Worm (Caenorhabditis elegans) whole organism, late embryonic: ENCODE results near the gene F55G11.4.

ENCODE experiments used
- C08G9.2 ChIP-seq: sonication (generic microtip); optimal IDR thresholded peaks from 2 replicates; lab custom pipeline; 2016; ENCODE audit warnings: mild to moderate bottlenecking, missing genetic modification characterization, moderate library complexity, missing compliant biosample characterization
- C38D4.7 ChIP-seq: fragments of 200-800 bp; sonication (Bioruptor generic); optimal IDR thresholded peaks from 2 replicates; lab custom pipeline; 2018; ENCODE audit warnings: mild to moderate bottlenecking, missing genetic modification characterization, moderate library complexity, missing compliant biosample characterization
- K09A11.1 ChIP-seq: sonication (generic microtip); optimal IDR thresholded peaks from 2 replicates; lab custom pipeline; 2017; ENCODE audit warnings: antibody characterized with exemption, mild to moderate bottlenecking, missing genetic modification characterization, missing compliant biosample characterization; ENCODE audit not compliant: insufficient read depth
- Y22D7AL.16 ChIP-seq: sonication (generic microtip); optimal IDR thresholded peaks from 2 replicates; lab custom pipeline; 2016; ENCODE audit warnings: missing genetic modification characterization, missing compliant biosample characterization
- ahr-1 ChIP-seq: sonication (generic microtip); optimal IDR thresholded peaks from 2 replicates; lab custom pipeline; 2016; ENCODE audit warnings: missing genetic modification characterization, missing compliant biosample characterization
- ceh-18 ChIP-seq: sonication (generic microtip); optimal IDR thresholded peaks from 2 replicates; lab custom pipeline; 2016; ENCODE audit warnings: missing genetic modification characterization, missing compliant biosample characterization
- ceh-19 ChIP-seq: fragments of 200-800 bp; sonication (Bioruptor generic); optimal IDR thresholded peaks from 2 replicates; lab custom pipeline; 2018; ENCODE audit warnings: mild to moderate bottlenecking, missing genetic modification characterization, missing compliant biosample characterization
- ceh-22 ChIP-seq: sonication (generic microtip); optimal IDR thresholded peaks from 2 replicates; lab custom pipeline; 2017; ENCODE audit warnings: missing biosample characterization, missing genetic modification characterization
- ceh-30 ChIP-seq: fragments of 150-350 bp; optimal IDR thresholded peaks from 2 replicates; lab custom pipeline; 2014; ENCODE audit warnings: missing biosample characterization, missing genetic modification characterization
- ceh-45 ChIP-seq: fragments of 200-800 bp; sonication (Bioruptor generic); IDR thresholded peaks from 2 replicates; pipeline ENCODE4 v1.3.6; 2022; ENCODE audit warnings: missing genetic modification reagents, missing genetic modification characterization, missing compliant biosample characterization
- ceh-48 ChIP-seq: sonication (generic microtip); optimal IDR thresholded peaks from 2 replicates; lab custom pipeline; 2016; ENCODE audit warnings: missing genetic modification characterization, inconsistent platforms, missing compliant biosample characterization
- ceh-6 ChIP-seq: fragments of 200-800 bp; sonication (Bioruptor generic); optimal IDR thresholded peaks from 2 replicates; lab custom pipeline; 2018; ENCODE audit warnings: mild to moderate bottlenecking, missing genetic modification characterization, missing compliant biosample characterization
- dmd-4 ChIP-seq: sonication (generic microtip); optimal IDR thresholded peaks from 2 replicates; lab custom pipeline; 2016; ENCODE audit warnings: borderline replicate concordance, missing genetic modification characterization, missing compliant biosample characterization
- elt-2 ChIP-seq: sonication (generic microtip); optimal IDR thresholded peaks from 2 replicates; lab custom pipeline; 2016; ENCODE audit warnings: missing genetic modification reagents, missing genetic modification characterization, missing compliant biosample characterization
- eyg-1 ChIP-seq: sonication (generic microtip); optimal IDR thresholded peaks from 2 replicates; lab custom pipeline; 2016; ENCODE audit warnings: missing genotype, missing genetic modification characterization, missing compliant biosample characterization
- fkh-10 ChIP-seq: fragments of 150-350 bp; optimal IDR thresholded peaks from 2 replicates; lab custom pipeline; 2014; ENCODE audit warnings: missing biosample characterization, missing genetic modification reagents, missing genetic modification characterization
- hlh-30 ChIP-seq: sonication (generic microtip); optimal IDR thresholded peaks from 2 replicates; lab custom pipeline; 2017; ENCODE audit warnings: antibody characterized with exemption, missing genetic modification characterization, missing compliant biosample characterization; ENCODE audit not compliant: insufficient read depth
- lim-6 ChIP-seq: sonication (generic microtip); optimal IDR thresholded peaks from 2 replicates; lab custom pipeline; 2016; ENCODE audit warnings: missing genetic modification characterization, missing compliant biosample characterization
- nfya-1 ChIP-seq: sonication (generic microtip); optimal IDR thresholded peaks from 2 replicates; lab custom pipeline; 2017; ENCODE audit warnings: missing genetic modification characterization, mild to moderate bottlenecking, missing compliant biosample characterization, antibody characterized with exemption, moderate library complexity
- nhr-11 ChIP-seq: fragments of 150-350 bp; optimal IDR thresholded peaks from 2 replicates; lab custom pipeline; 2014; ENCODE audit warnings: missing biosample characterization, missing genetic modification characterization
- nhr-232 ChIP-seq: sonication (generic microtip); optimal IDR thresholded peaks from 2 replicates; lab custom pipeline; 2016; ENCODE audit warnings: missing genetic modification characterization, missing compliant biosample characterization
- npax-4 ChIP-seq: sonication (generic microtip); optimal IDR thresholded peaks from 2 replicates; lab custom pipeline; 2016; ENCODE audit warnings: missing genetic modification characterization, missing compliant biosample characterization
- ref-2 ChIP-seq: sonication (generic microtip); optimal IDR thresholded peaks from 2 replicates; lab custom pipeline; 2016; ENCODE audit warnings: missing genetic modification characterization, missing compliant biosample characterization
- rnt-1 ChIP-seq: sonication (generic microtip); optimal IDR thresholded peaks from 2 replicates; lab custom pipeline; 2016; ENCODE audit warnings: missing genetic modification characterization, missing compliant biosample characterization
- sdc-2 ChIP-seq: sonication (generic microtip); optimal IDR thresholded peaks from 2 replicates; lab custom pipeline; 2016; ENCODE audit warnings: missing genotype, missing genetic modification characterization, missing compliant biosample characterization
- syd-9 ChIP-seq: sonication (generic microtip); optimal IDR thresholded peaks from 2 replicates; lab custom pipeline; 2016; ENCODE audit warnings: mild to moderate bottlenecking, missing genetic modification characterization, moderate library complexity, missing compliant biosample characterization
- tbx-2 ChIP-seq: sonication (generic microtip); optimal IDR thresholded peaks from 2 replicates; lab custom pipeline; 2016; ENCODE audit warnings: missing genetic modification characterization, missing compliant biosample characterization
- tbx-7 ChIP-seq: sonication (generic microtip); optimal IDR thresholded peaks from 2 replicates; lab custom pipeline; 2016; ENCODE audit warnings: missing genotype, missing genetic modification characterization, missing compliant biosample characterization
- unc-3 ChIP-seq, 2 experiments: fragments of 200-800 bp in 1 of 2; sonication (Bioruptor generic) in 1 of 2; sonication (generic microtip) in 1 of 2; conservative IDR thresholded peaks in 1 of 2; optimal IDR thresholded peaks in 1 of 2; 2 replicates each; pipeline versions ENCODE4 v1.3.6 to Lab custom; 2016 to 2022; ENCODE audit warnings: missing compliant biosample characterization in 2 of 2, missing genetic modification characterization in 2 of 2, missing genetic modification reagents in 1 of 2
- unc-42 ChIP-seq: sonication (generic microtip); optimal IDR thresholded peaks from 2 replicates; lab custom pipeline; 2016; ENCODE audit warnings: missing genotype, missing genetic modification characterization, missing compliant biosample characterization
- unc-86 ChIP-seq: sonication (generic microtip); optimal IDR thresholded peaks from 2 replicates; lab custom pipeline; 2016; ENCODE audit warnings: missing genetic modification characterization, missing compliant biosample characterization

F55G11.4 gene

ce11 chrIV:12942633-12943032, 30.8 kb upstream of the F55G11.4 start, which contains the start of gene dct-19:
Gene dct-19 (plus strand): TSS chrIV:12942933.
- TF ChIP-seq tbx-7 (tag; lab: Kevin White, UChicago) (no peak), ceh-18 (tag; lab: Kevin White, UChicago) (no peak)

- TF ChIP-seq K09A11.1 (tag; lab: Kevin White, UChicago) = no peak
- TF ChIP-seq dmd-4 = no peak
- no peak for TF ChIP-seq unc-3 (GFP tag; conservative IDR thresholded peaks at IDR 0.05; lab: Robert Waterston, UW)
- TF ChIP-seq unc-3 (tag; optimal IDR thresholded peaks at IDR 0.05; lab: Kevin White, UChicago) = no peak
- no peak for TF ChIP-seq nfya-1
- TF ChIP-seq lim-6 (tag; lab: Kevin White, UChicago) = no peak
- TF ChIP-seq sdc-2 (tag; lab: Kevin White, UChicago) = no peak
- TF ChIP-seq unc-42 (tag; lab: Kevin White, UChicago) = no peak
- no peak for TF ChIP-seq ceh-48
- TF ChIP-seq syd-9 = no peak
- no peak for TF ChIP-seq eyg-1
- no peak for TF ChIP-seq hlh-30
- TF ChIP-seq tbx-2 (tag; lab: Kevin White, UChicago) = no peak
- TF ChIP-seq C38D4.7 (GFP tag; lab: Kevin White, UChicago) = no peak
- no peak for TF ChIP-seq npax-4
- TF ChIP-seq nhr-11 (tag; lab: Kevin White, UChicago) = no peak
- TF ChIP-seq, all 69 proteins: peak for 0
These were observed 26.9 kb upstream of the F55G11.4 start, which contains the start of gene F55G11.1 for ce11 chrIV:12946488-12946887. Gene F55G11.1 (minus strand): TSS chrIV:12946588.

- no peak for TF ChIP-seq lim-6 (tag; lab: Kevin White, UChicago)
- TF ChIP-seq elt-2 (tag; lab: Kevin White, UChicago) = no peak
- TF ChIP-seq rnt-1 (tag; lab: Kevin White, UChicago) = no peak
- TF ChIP-seq unc-86 (tag; lab: Kevin White, UChicago) = no peak
- TF ChIP-seq ahr-1 (tag; lab: Kevin White, UChicago) = no peak
- TF ChIP-seq, all 69 proteins: peak for 0
These were observed 25.0 kb upstream of the F55G11.4 start, which contains the start of gene F55G11.10 for ce11 chrIV:12948470-12948869. Gene F55G11.10 (plus strand): TSS chrIV:12948770.

- TF ChIP-seq fkh-10 (GFP tag; lab: Kevin White, UChicago) (no peak), hlh-30 (no peak), unc-3 (GFP tag; conservative IDR thresholded peaks at IDR 0.05; lab: Robert Waterston, UW) (no peak), unc-3 (tag; optimal IDR thresholded peaks at IDR 0.05; lab: Kevin White, UChicago) (no peak), ceh-30 (tag; lab: Kevin White, UChicago) (no peak), C08G9.2 (tag; lab: Kevin White, UChicago) (no peak), C38D4.7 (GFP tag; lab: Kevin White, UChicago) (no peak), tbx-2 (tag; lab: Kevin White, UChicago) (no peak)
These were observed 15.7 kb upstream of the F55G11.4 start, which contains the start of gene F55G11.6 for ce11 chrIV:12957730-12958129. Gene F55G11.6 (plus strand): TSS chrIV:12958030.

- TF ChIP-seq ceh-18 (tag; lab: Kevin White, UChicago) = no peak
- TF ChIP-seq nhr-232 (tag; lab: Kevin White, UChicago) = no peak
- TF ChIP-seq Y22D7AL.16 = no peak
- TF ChIP-seq ceh-22 (tag; lab: Kevin White, UChicago) = no peak
- TF ChIP-seq unc-86 (tag; lab: Kevin White, UChicago) = no peak
- TF ChIP-seq lim-6 (tag; lab: Kevin White, UChicago) = no peak
- no peak for TF ChIP-seq ceh-45 (GFP tag; lab: Robert Waterston, UW)
- TF ChIP-seq ref-2 (tag; lab: Kevin White, UChicago) = no peak
- no peak for TF ChIP-seq fkh-10 (GFP tag; lab: Kevin White, UChicago)
- TF ChIP-seq ceh-6 = no peak
- TF ChIP-seq unc-42 (tag; lab: Kevin White, UChicago) = no peak
- no peak for TF ChIP-seq ceh-19 (GFP tag; lab: Kevin White, UChicago)
These were observed 13.3 kb upstream of the F55G11.4 start, which contains the start of gene F55G11.7 for ce11 chrIV:12960136-12960535. Gene F55G11.7 (plus strand): TSS chrIV:12960436.
